Fruit fly (Drosophila melanogaster) whole organism, embryonic: Measurements from ENCODE around the gene Unr.

Experiments
- CG10209 ChIP-seq: fragments of 200-800 bp; sonication (Bioruptor generic); optimal IDR thresholded peaks from 3 replicates; lab custom pipeline; 2017; ENCODE audit warnings: missing biosample characterization, mild to moderate bottlenecking, missing genetic modification characterization, missing genetic modification reagents
- CG10462 ChIP-seq: fragments of 200-800 bp; sonication (Bioruptor generic); optimal IDR thresholded peaks from 2 replicates; lab custom pipeline; 2016; ENCODE audit warnings: missing biosample characterization, missing genetic modification characterization
- CG10565 ChIP-seq: fragments of 200-800 bp; sonication (Bioruptor generic); optimal IDR thresholded peaks from 3 replicates; lab custom pipeline; 2016; ENCODE audit warnings: missing biosample characterization, mild to moderate bottlenecking, missing genetic modification characterization
- CG10979 ChIP-seq: fragments of 200-800 bp; sonication (Bioruptor generic); optimal IDR thresholded peaks from 2 replicates; lab custom pipeline; 2018; ENCODE audit warnings: missing biosample characterization, mild to moderate bottlenecking, missing genetic modification characterization, moderate library complexity
- CG11085 ChIP-seq: fragments of 200-800 bp; sonication (Bioruptor generic); IDR thresholded peaks from 2 replicates; pipeline ENCODE4 v1.3.6; 2022; ENCODE audit warnings: missing biosample characterization, missing genetic modification characterization
- CG11247 ChIP-seq: fragments of 200-800 bp; sonication (Bioruptor generic); IDR thresholded peaks from 2 replicates; pipeline ENCODE4 v1.3.6; 2022; ENCODE audit warnings: missing biosample characterization, missing genetic modification characterization
- CG11696 ChIP-seq: fragments of 200-800 bp; sonication (Bioruptor generic); IDR thresholded peaks from 2 replicates; pipeline ENCODE4 v1.3.6; 2022; ENCODE audit warnings: missing biosample characterization, missing genetic modification characterization
- CG13424 ChIP-seq: fragments of 200-800 bp; sonication (Bioruptor generic); optimal IDR thresholded peaks from 2 replicates; lab custom pipeline; 2019; ENCODE audit warnings: missing biosample characterization, mild to moderate bottlenecking, missing genetic modification characterization, moderate library complexity
- CG13894 ChIP-seq: fragments of 200-800 bp; sonication (Bioruptor generic); optimal IDR thresholded peaks from 3 replicates; lab custom pipeline; 2018; ENCODE audit warnings: missing biosample characterization, mild to moderate bottlenecking, missing genetic modification characterization, moderate library complexity
- CG14050 ChIP-seq: fragments of 200-800 bp; sonication (Bioruptor generic); IDR thresholded peaks from 3 replicates; pipeline ENCODE4 v1.3.6; 2022; ENCODE audit warnings: missing biosample characterization, missing genetic modification characterization
- CG17829 ChIP-seq: fragments of 200-800 bp; optimal IDR thresholded peaks from 2 replicates; lab custom pipeline; 2019; ENCODE audit warnings: missing biosample characterization, mild to moderate bottlenecking, missing genetic modification characterization, moderate library complexity
- CG2678 ChIP-seq: fragments of 200-800 bp; sonication (Bioruptor generic); optimal IDR thresholded peaks from 3 replicates; lab custom pipeline; 2019; ENCODE audit warnings: missing biosample characterization, mild to moderate bottlenecking, missing genetic modification characterization, moderate library complexity
- CG30403 ChIP-seq: fragments of 200-800 bp; sonication (Bioruptor generic); optimal IDR thresholded peaks from 3 replicates; lab custom pipeline; 2016; ENCODE audit warnings: missing biosample characterization, missing genetic modification characterization
- CG32767 ChIP-seq: fragments of 200-800 bp; sonication (Bioruptor generic); IDR thresholded peaks from 2 replicates; pipeline ENCODE4 v1.3.6; 2022; ENCODE audit warnings: missing biosample characterization, missing genetic modification characterization
- CG4854 ChIP-seq: fragments of 200-800 bp; sonication (Bioruptor generic); optimal IDR thresholded peaks from 2 replicates; lab custom pipeline; 2016; ENCODE audit warnings: missing biosample characterization, missing genetic modification characterization, inconsistent platforms
- CG6175 ChIP-seq: fragments of 200-800 bp; sonication (Bioruptor generic); IDR thresholded peaks from 3 replicates; pipeline ENCODE4 v1.3.6; 2022; ENCODE audit warnings: missing biosample characterization, missing genetic modification characterization
- CG6272 ChIP-seq: fragments of 200-800 bp; sonication (Bioruptor generic); IDR thresholded peaks from 2 replicates; pipeline ENCODE4 v1.3.6; 2022; ENCODE audit warnings: missing biosample characterization, missing genetic modification characterization
- CG7556 ChIP-seq: fragments of 200-800 bp; sonication (Bioruptor generic); optimal IDR thresholded peaks from 2 replicates; lab custom pipeline; 2017; ENCODE audit warnings: missing biosample characterization, mild to moderate bottlenecking, missing genetic modification characterization
- CG9609 ChIP-seq: fragments of 200-800 bp; sonication (Bioruptor generic); optimal IDR thresholded peaks from 3 replicates; lab custom pipeline; 2016; ENCODE audit warnings: missing biosample characterization, missing genetic modification characterization
- Dek ChIP-seq: fragments of 200-800 bp; sonication (Bioruptor generic); optimal IDR thresholded peaks from 3 replicates; lab custom pipeline; 2019; ENCODE audit warnings: missing biosample characterization, mild to moderate bottlenecking, missing genetic modification characterization, moderate library complexity
- Dip2 ChIP-seq: fragments of 200-800 bp; sonication (Bioruptor generic); IDR thresholded peaks from 2 replicates; pipeline ENCODE4 v1.3.6; 2022; ENCODE audit warnings: missing biosample characterization, missing genetic modification characterization
- Fer2 ChIP-seq: fragments of 200-800 bp; sonication (Bioruptor generic); optimal IDR thresholded peaks from 2 replicates; lab custom pipeline; 2018; ENCODE audit warnings: missing biosample characterization, mild to moderate bottlenecking, missing genetic modification characterization, moderate library complexity
- HLHmδ ChIP-seq: fragments of 200-800 bp; sonication (Bioruptor generic); optimal IDR thresholded peaks from 2 replicates; lab custom pipeline; 2018; ENCODE audit warnings: missing biosample characterization, mild to moderate bottlenecking, missing genetic modification characterization, moderate library complexity
- Hr78 ChIP-seq, 2 experiments: fragments of 200-800 bp in 1 of 2; fragments of >200 bp in 1 of 2; sonication (Bioruptor generic) in 1 of 2; optimal IDR thresholded peaks; 2 replicates each; lab custom pipeline; 2017 to 2019; ENCODE audit warnings: missing biosample characterization in 2 of 2, missing genetic modification characterization in 2 of 2, mild to moderate bottlenecking in 1 of 2, moderate library complexity in 1 of 2
- Oaz ChIP-seq: fragments of 200-800 bp; sonication (Bioruptor generic); IDR thresholded peaks from 2 replicates; pipeline ENCODE4 v1.3.6; 2022; ENCODE audit warnings: missing biosample characterization, missing genetic modification characterization
- Pdp1 ChIP-seq, 2 experiments: fragments of 200-800 bp; sonication (Bioruptor generic); optimal IDR thresholded peaks; 3 replicates each; lab custom pipeline; 2016; ENCODE audit warnings: missing biosample characterization in 2 of 2, missing genetic modification characterization in 2 of 2, mild to moderate bottlenecking in 1 of 2, moderate library complexity in 1 of 2
- Stat92E ChIP-seq, 3 experiments: fragments of >200 bp in 2 of 3; fragments of 200-800 bp in 1 of 3; sonication (Bioruptor generic) in 1 of 3; optimal IDR thresholded peaks; 2 replicates each; lab custom pipeline; 2017 to 2019; ENCODE audit warnings: missing biosample characterization in 3 of 3, missing genetic modification characterization in 3 of 3, mild to moderate bottlenecking in 1 of 3, moderate library complexity in 1 of 3
- Xbp1 ChIP-seq: fragments of 200-800 bp; sonication (Bioruptor generic); optimal IDR thresholded peaks from 3 replicates; lab custom pipeline; 2016; ENCODE audit warnings: missing biosample characterization, mild to moderate bottlenecking, missing genetic modification characterization
- ash1 ChIP-seq: fragments of 200-800 bp; sonication (Bioruptor generic); optimal IDR thresholded peaks from 2 replicates; lab custom pipeline; 2018; ENCODE audit warnings: missing biosample characterization, mild to moderate bottlenecking, missing genetic modification characterization
- bigmax ChIP-seq: fragments of 200-800 bp; sonication (Bioruptor generic); optimal IDR thresholded peaks from 2 replicates; lab custom pipeline; 2018; ENCODE audit warnings: missing biosample characterization, mild to moderate bottlenecking, missing genetic modification characterization
- cad ChIP-seq: fragments of >200 bp; optimal IDR thresholded peaks from 2 replicates; lab custom pipeline; 2017; ENCODE audit warnings: missing biosample characterization, missing genetic modification characterization
- ci ChIP-seq: fragments of 200-800 bp; sonication (Bioruptor generic); IDR thresholded peaks from 3 replicates; pipeline ENCODE4 v1.3.6; 2022; ENCODE audit warnings: missing biosample characterization, missing genetic modification characterization
- dan ChIP-seq: fragments of 200-800 bp; sonication (Bioruptor generic); IDR thresholded peaks from 2 replicates; pipeline ENCODE4 v1.3.6; 2022; ENCODE audit warnings: missing biosample characterization, missing genetic modification characterization
- ftz-f1 ChIP-seq: fragments of 200-800 bp; sonication (Bioruptor generic); optimal IDR thresholded peaks from 2 replicates; lab custom pipeline; 2016; ENCODE audit warnings: missing biosample characterization, missing genetic modification characterization
- h ChIP-seq: fragments of >200 bp; optimal IDR thresholded peaks from 2 replicates; lab custom pipeline; 2017
- kay ChIP-seq: fragments of 200-800 bp; sonication (Bioruptor generic); optimal IDR thresholded peaks from 2 replicates; lab custom pipeline; 2016; ENCODE audit warnings: missing biosample characterization, missing genetic modification characterization
- lola ChIP-seq, 3 experiments: fragments of >200 bp in 2 of 3; fragments of 200-800 bp in 1 of 3; sonication (Bioruptor generic) in 1 of 3; optimal IDR thresholded peaks; 2 replicates each; lab custom pipeline; 2017 to 2019; ENCODE audit warnings: missing biosample characterization in 3 of 3, missing genetic modification characterization in 3 of 3, mild to moderate bottlenecking in 1 of 3, moderate library complexity in 1 of 3
- pita ChIP-seq: fragments of 200-800 bp; sonication (Bioruptor generic); optimal IDR thresholded peaks from 2 replicates; lab custom pipeline; 2017; ENCODE audit warnings: missing biosample characterization, mild to moderate bottlenecking, missing genetic modification characterization
- scrt ChIP-seq: fragments of 200-800 bp; sonication (Bioruptor generic); optimal IDR thresholded peaks from 2 replicates; lab custom pipeline; 2018; ENCODE audit warnings: missing biosample characterization, mild to moderate bottlenecking, missing genetic modification characterization, moderate library complexity
- ssp ChIP-seq: fragments of 200-800 bp; sonication (Bioruptor generic); IDR thresholded peaks from 2 replicates; pipeline ENCODE4 v1.3.6; 2022; ENCODE audit warnings: missing biosample characterization, missing genetic modification characterization
- stc ChIP-seq: fragments of 200-800 bp; sonication (Bioruptor generic); IDR thresholded peaks from 2 replicates; pipeline ENCODE4 v1.3.6; 2022; ENCODE audit warnings: missing biosample characterization, missing genetic modification characterization
- tup ChIP-seq: fragments of 200-800 bp; sonication (Bioruptor generic); optimal IDR thresholded peaks from 2 replicates; lab custom pipeline; 2016; ENCODE audit warnings: missing biosample characterization, mild to moderate bottlenecking, missing genetic modification characterization, moderate library complexity
- vnd ChIP-seq: fragments of 200-800 bp; sonication (Bioruptor generic); IDR thresholded peaks from 3 replicates; pipeline ENCODE4 v1.3.6; 2022; ENCODE audit warnings: missing biosample characterization, missing genetic modification characterization; ENCODE audit not compliant: partially characterized antibody
- wdn ChIP-seq: fragments of 200-800 bp; sonication (Bioruptor generic); IDR thresholded peaks from 2 replicates; pipeline ENCODE4 v1.3.6; 2022; ENCODE audit warnings: missing biosample characterization, missing genetic modification characterization
- wek ChIP-seq: fragments of 200-800 bp; sonication (Bioruptor generic); optimal IDR thresholded peaks from 3 replicates; lab custom pipeline; 2018; ENCODE audit warnings: missing biosample characterization, mild to moderate bottlenecking, missing genetic modification characterization, moderate library complexity
- yki ChIP-seq: fragments of >200 bp; optimal IDR thresholded peaks from 3 replicates; lab custom pipeline; 2018

Unr gene

DNA sequence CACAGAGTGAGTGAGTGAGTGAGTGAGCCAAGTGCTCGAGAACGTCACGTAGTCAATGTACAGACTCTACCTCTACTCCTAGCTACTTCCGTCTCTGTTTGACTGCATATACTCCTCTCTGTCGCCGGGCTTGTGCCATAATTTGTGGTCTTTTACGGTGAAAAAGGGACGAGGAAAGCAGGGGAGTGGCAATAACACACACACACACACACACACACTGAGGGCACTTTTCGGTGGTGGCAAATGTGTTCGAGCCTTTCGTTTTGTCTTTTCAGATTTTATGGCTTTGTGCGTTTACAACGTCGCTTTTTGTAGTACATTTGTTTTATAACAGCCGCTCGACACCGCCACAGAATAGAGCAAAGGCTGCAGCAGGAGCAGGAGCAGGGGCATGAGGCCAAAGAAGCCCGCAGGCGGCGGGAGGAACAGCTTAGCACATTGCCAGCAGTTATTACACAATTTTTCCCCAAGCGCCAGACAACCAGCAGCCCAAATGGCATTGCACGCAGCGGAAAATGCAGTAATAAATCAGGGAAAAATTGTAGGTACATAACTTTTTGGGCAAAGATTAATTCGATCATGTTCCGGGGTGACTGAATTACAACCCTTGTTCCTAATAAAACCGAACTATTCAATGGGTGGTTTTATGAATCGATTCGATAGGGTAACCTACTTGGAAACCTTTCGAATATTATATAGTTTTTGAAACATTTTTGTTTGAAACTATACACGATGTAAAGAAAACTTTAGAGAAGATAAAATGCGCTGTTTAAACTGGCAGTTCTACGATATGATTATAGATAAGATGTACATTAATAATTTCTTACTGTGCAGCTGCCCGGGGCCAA lies 16.8 kb upstream of the Unr start (continued):
- TF ChIP-seq Dip2 (no peak), CG30403 (GFP tag; lab: Kevin White, UChicago) (peak; percentile 36), bigmax (no peak), Pdp1 (GFP tag; optimal IDR thresholded peaks at IDR 0.05; lab: Kevin White, UChicago) (peak in 1 of 2 experiments; percentile 59), cad (peak; percentile 86), ash1 (no peak), CG6175 (GFP tag; lab: Robert Waterston, UW) (no peak), CG14050 (GFP tag; lab: Robert Waterston, UW) (no peak), CG7556 (GFP tag; lab: Kevin White, UChicago) (peak; percentile 50), ftz-f1 (GFP tag; lab: Kevin White, UChicago) (no peak), lola (GFP tag; optimal IDR thresholded peaks at IDR 0.05; lab: Kevin White, UChicago) (peak in 1 of 3 experiments; percentile 15), CG2678 (peak; percentile 5), HLHmδ (peak; percentile 19), vnd (GFP tag; lab: Robert Waterston, UW) (no peak), CG13894 (tag; lab: Kevin White, UChicago) (peak; percentile 3), Xbp1 (GFP tag; lab: Kevin White, UChicago) (peak; percentile 2), tup (GFP tag; lab: Kevin White, UChicago) (no peak), kay (GFP tag; lab: Kevin White, UChicago) (no peak)

DNA sequence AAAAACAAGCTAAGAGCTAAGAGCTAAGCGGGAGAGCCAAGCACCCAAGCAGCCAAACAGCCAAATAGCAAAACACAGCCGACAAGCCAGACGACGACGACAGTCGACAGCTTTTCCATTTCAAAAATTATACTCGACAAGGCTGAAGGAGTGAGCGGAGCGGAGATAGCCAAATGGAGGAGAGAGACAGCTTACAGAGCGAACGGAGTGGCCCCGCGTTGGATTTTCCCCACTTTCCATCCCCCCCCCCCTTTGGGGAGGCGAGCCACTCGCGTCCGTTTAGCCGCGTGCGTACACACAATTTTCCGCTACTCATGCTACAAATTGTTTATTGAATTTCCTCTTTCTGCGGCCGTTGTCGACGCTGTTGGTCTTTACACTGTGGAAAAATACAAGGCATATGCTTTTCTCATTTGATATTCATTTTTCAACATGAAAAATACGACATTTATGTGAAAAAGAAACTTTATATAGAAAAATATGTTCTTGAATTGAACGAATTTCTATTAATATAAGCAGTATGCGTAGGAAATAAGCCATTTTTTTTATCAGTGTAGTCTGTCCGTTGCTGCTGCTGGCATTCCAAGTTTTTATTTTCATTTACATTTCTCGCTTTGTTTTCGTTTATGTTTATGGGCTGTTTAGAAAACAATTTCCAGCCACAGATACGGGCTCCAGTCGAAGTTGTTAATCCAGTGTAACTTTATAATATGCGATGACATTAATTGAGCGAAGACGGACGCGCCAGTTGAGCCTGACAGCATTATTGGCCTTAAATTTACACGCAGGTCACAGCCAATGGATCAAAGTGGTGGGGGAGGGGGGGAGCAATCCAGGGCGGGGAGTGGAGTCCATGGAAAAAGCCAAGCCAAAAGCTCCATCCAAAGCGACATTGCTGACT lies 15.9 kb upstream of the Unr start:
- TF ChIP-seq Hr78 (GFP tag; optimal IDR thresholded peaks at IDR 0.05; lab: Kevin White, UChicago) (peak in 1 of 2 experiments; percentile 92), CG4854 (GFP tag; lab: Kevin White, UChicago) (peak; percentile 96), Stat92E (GFP tag; optimal IDR thresholded peaks at IDR 0.05; lab: Kevin White, UChicago) (peak in 1 of 3 experiments; percentile 99), CG10979 (tag; lab: Kevin White, UChicago) (peak; percentile 99), pita (GFP tag; lab: Kevin White, UChicago) (no peak), dan (peak; percentile 88), stc (GFP tag; lab: Robert Waterston, UW) (peak; percentile 99), Dek (peak; percentile 98), CG10565 (GFP tag; lab: Kevin White, UChicago) (peak; percentile 90), wdn (GFP tag; lab: Robert Waterston, UW) (peak; percentile 95), CG11696 (GFP tag; lab: Robert Waterston, UW) (peak; percentile 91), scrt (GFP tag; lab: Kevin White, UChicago) (peak; percentile 96), CG11247 (peak; percentile 96), HLHmδ (peak; percentile 80), CG17829 (tag; lab: Kevin White, UChicago) (peak; percentile 99), Fer2 (tag; lab: Kevin White, UChicago) (peak; percentile 89), CG10462 (GFP tag; lab: Kevin White, UChicago) (peak; percentile 97), CG11085 (GFP tag; lab: Robert Waterston, UW) (peak; percentile 92), h (lab: Kevin White, UChicago) (no peak), yki (lab: Kevin White, UChicago) (no peak), ci (peak; percentile 99), Oaz (GFP tag; lab: Robert Waterston, UW) (peak; percentile 95), CG10209 (peak; percentile 98), CG6272 (GFP tag; lab: Robert Waterston, UW) (peak; percentile 95), wek (GFP tag; lab: Kevin White, UChicago) (peak; percentile 86), CG32767 (GFP tag; lab: Robert Waterston, UW) (peak; percentile 98), ssp (GFP tag; lab: Robert Waterston, UW) (peak; percentile 92), CG9609 (peak; percentile 96), CG13424 (peak; percentile 99)
